Worm (Caenorhabditis elegans): Measurements from ENCODE around the gene srx-18.

DNA sequence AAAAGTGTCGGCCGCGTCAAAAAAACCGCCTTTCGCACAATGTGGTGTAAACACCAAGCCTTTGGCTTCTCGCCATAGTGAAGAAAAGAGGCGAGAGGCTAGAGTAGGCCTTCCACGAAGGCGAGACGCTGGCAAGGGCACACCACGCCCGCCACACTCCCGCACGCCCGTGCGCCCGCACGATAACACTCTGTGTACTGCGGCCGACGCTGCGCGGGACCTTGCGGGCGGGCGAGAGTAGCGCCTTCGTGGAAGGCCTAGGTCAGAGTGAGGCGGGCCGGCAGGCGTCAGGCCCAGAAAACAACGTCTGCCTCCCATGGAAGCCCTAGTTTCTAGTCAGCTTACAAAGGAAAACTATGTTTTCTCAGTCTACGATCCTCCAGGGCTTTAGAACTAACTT, 13.4 kb upstream of the srx-18 start:
- no peak for TF ChIP-seq lin-38 (GFP tag; IDR thresholded peaks at IDR 0.05)
- TF ChIP-seq pha-4 (GFP tag; IDR thresholded peaks at IDR 0.05) = no peak
- no peak for TF ChIP-seq pha-4 (tag; optimal IDR thresholded peaks at IDR 0.05)
- no peak for TF ChIP-seq nhr-11 (tag; optimal IDR thresholded peaks at IDR 0.05)
- no peak for TF ChIP-seq hif-1 (tag; optimal IDR thresholded peaks at IDR 0.05)
- TF ChIP-seq ama-1 (optimal IDR thresholded peaks at IDR 0.05) = no peak
- TF ChIP-seq nhr-77 (tag; optimal IDR thresholded peaks at IDR 0.05) = no peak
- TF ChIP-seq mep-1 (tag; optimal IDR thresholded peaks at IDR 0.05) = no peak
- no peak for TF ChIP-seq unc-130 (GFP tag; optimal IDR thresholded peaks at IDR 0.05)
- TF ChIP-seq aha-1 (tag) = no peak
- no peak for TF ChIP-seq mdl-1 (tag; optimal IDR thresholded peaks at IDR 0.05)
- TF ChIP-seq daf-19 (GFP tag; conservative IDR thresholded peaks at IDR 0.05) = no peak
- TF ChIP-seq nhr-237 (tag; optimal IDR thresholded peaks at IDR 0.05) = no peak
- TF ChIP-seq ceh-82 (tag; optimal IDR thresholded peaks at IDR 0.05) = no peak

All from whole organism, L4 larva.